Fruit fly (Drosophila melanogaster): ENCODE results near the gene Hira.
A peak's percentile ranks its signal among the peaks of the same experiment; 100 is the strongest.

The Hira gene

dm6 chrX:7691947-7692739 lies 29.8 kb upstream of the Hira start (continued):
- TF ChIP-seq BEAF-32 (GFP tag; optimal IDR thresholded peaks at IDR 0.05) (no peak), wor (GFP tag; IDR thresholded peaks at IDR 0.05) (peak; percentile 42; the same call in 1 of the 2 replicates), CG18262 (tag; optimal IDR thresholded peaks at IDR 0.05) (peak; percentile 71), jigr1 (GFP tag; IDR thresholded peaks at IDR 0.05) (no peak), D (optimal IDR thresholded peaks at IDR 0.05) (no peak), D (GFP tag; optimal IDR thresholded peaks at IDR 0.05) (peak; percentile 33), CG11696 (GFP tag; IDR thresholded peaks at IDR 0.05) (0 out of 2 replicates have a peak, but pooled peaks have one; percentile 12), Elba2 (GFP tag; optimal IDR thresholded peaks at IDR 0.05) (no peak), Lim3 (GFP tag; IDR thresholded peaks at IDR 0.05) (no peak), pb (GFP tag; optimal IDR thresholded peaks at IDR 0.05) (peak; percentile 58), CG15696 (tag; optimal IDR thresholded peaks at IDR 0.05) (no peak), gro (GFP tag; optimal IDR thresholded peaks at IDR 0.05) (peak; percentile 8), CG4854 (GFP tag; optimal IDR thresholded peaks at IDR 0.05) (peak; percentile 75), CG12769 (tag; optimal IDR thresholded peaks at IDR 0.05) (peak; percentile 42), Side (GFP tag; optimal IDR thresholded peaks at IDR 0.05) (peak; percentile 32), sug (tag; optimal IDR thresholded peaks at IDR 0.05) (peak; percentile 48), Six4 (GFP tag; optimal IDR thresholded peaks at IDR 0.05) (peak; percentile 13), CG14710 (tag; optimal IDR thresholded peaks at IDR 0.05) (peak; percentile 48), HLH3B (GFP tag; IDR thresholded peaks at IDR 0.05) (peak; percentile 50; the same call in 1 of the 2 replicates), Mrtf (GFP tag; IDR thresholded peaks at IDR 0.05) (peak; percentile 46; the same call in 1 of the 3 replicates), CG11085 (GFP tag; IDR thresholded peaks at IDR 0.05) (no peak), zen (tag; optimal IDR thresholded peaks at IDR 0.05) (no peak), CG6654 (GFP tag; optimal IDR thresholded peaks at IDR 0.05) (peak; percentile 16), CG15073 (GFP tag; optimal IDR thresholded peaks at IDR 0.05) (no peak), sens-2 (GFP tag; IDR thresholded peaks at IDR 0.05) (no peak), CG17802 (tag; optimal IDR thresholded peaks at IDR 0.05) (no peak), Spps (tag; optimal IDR thresholded peaks at IDR 0.05) (peak; percentile 34), Fer1 (GFP tag; optimal IDR thresholded peaks at IDR 0.05) (peak; percentile 77), HHEX (GFP tag; optimal IDR thresholded peaks at IDR 0.05) (peak; percentile 65), CG34224 (GFP tag; IDR thresholded peaks at IDR 0.05; ENCODE audit: partially characterized antibody) (no peak), HmgZ (tag; optimal IDR thresholded peaks at IDR 0.05) (peak; percentile 28), Fer2 (tag; optimal IDR thresholded peaks at IDR 0.05) (peak; percentile 56), ash1 (GFP tag; optimal IDR thresholded peaks at IDR 0.05) (no peak), Hr51 (GFP tag; optimal IDR thresholded peaks at IDR 0.05) (peak; percentile 51 to 84), CG7271 (tag; optimal IDR thresholded peaks at IDR 0.05) (no peak), CG34422 (GFP tag; IDR thresholded peaks at IDR 0.05) (peak; percentile 45; the same call in 1 of the 3 replicates), gsb (GFP tag; IDR thresholded peaks at IDR 0.05) (peak; percentile 34), Sox102F (GFP tag; optimal IDR thresholded peaks at IDR 0.05) (peak; percentile 79), disco-r (GFP tag; optimal IDR thresholded peaks at IDR 0.05) (peak; percentile 38), ssp (GFP tag; IDR thresholded peaks at IDR 0.05) (peak; percentile 36), unc-4 (GFP tag; IDR thresholded peaks at IDR 0.05; ENCODE audit: partially characterized antibody) (0 out of 2 replicates have a peak, but pooled peaks have one; percentile 13), gcm (GFP tag; optimal IDR thresholded peaks at IDR 0.05) (peak; percentile 62), Mes4 (GFP tag; optimal IDR thresholded peaks at IDR 0.05) (peak; percentile 66), CG6813 (GFP tag; optimal IDR thresholded peaks at IDR 0.05) (peak; percentile 67), CG2202 (tag; optimal IDR thresholded peaks at IDR 0.05) (no peak), rib (GFP tag; IDR thresholded peaks at IDR 0.05) (no peak), oc (tag; optimal IDR thresholded peaks at IDR 0.05) (peak; percentile 33), gem (tag; optimal IDR thresholded peaks at IDR 0.05) (peak; percentile 88)
